Fruit fly (Drosophila melanogaster) whole organism, pupa: ENCODE measurements around the gene RpL13A.

Experiments used
- CG10348 ChIP-seq: fragments of 200-800 bp; sonication (Bioruptor generic); IDR thresholded peaks from 2 replicates; pipeline ENCODE4 v1.3.6; 2022; ENCODE audit warnings: missing biosample characterization, missing genetic modification characterization
- CG14655 ChIP-seq: fragments of 200-800 bp; sonication (Bioruptor generic); optimal IDR thresholded peaks from 3 replicates; lab custom pipeline; 2017; ENCODE audit warnings: mild to moderate bottlenecking, missing biosample characterization, missing genetic modification reagents, missing genetic modification characterization
- CG4496 ChIP-seq: fragments of 200-800 bp; sonication (Bioruptor generic); IDR thresholded peaks from 3 replicates; pipeline ENCODE4 v1.3.6; 2022; ENCODE audit warnings: missing biosample characterization, missing genetic modification characterization
- CG9948 ChIP-seq: fragments of 200-800 bp; sonication (Bioruptor generic); optimal IDR thresholded peaks from 2 replicates; lab custom pipeline; 2018; ENCODE audit warnings: missing biosample characterization, mild to moderate bottlenecking, missing genetic modification characterization, moderate library complexity
- Pif1A ChIP-seq: fragments of 200-800 bp; sonication (Bioruptor generic); optimal IDR thresholded peaks from 3 replicates; lab custom pipeline; 2016; ENCODE audit warnings: missing biosample characterization, missing genetic modification characterization
- Pif1B ChIP-seq: fragments of 200-800 bp; sonication (Bioruptor generic); optimal IDR thresholded peaks from 3 replicates; lab custom pipeline; 2016; ENCODE audit warnings: missing biosample characterization, missing genetic modification characterization

DNA sequence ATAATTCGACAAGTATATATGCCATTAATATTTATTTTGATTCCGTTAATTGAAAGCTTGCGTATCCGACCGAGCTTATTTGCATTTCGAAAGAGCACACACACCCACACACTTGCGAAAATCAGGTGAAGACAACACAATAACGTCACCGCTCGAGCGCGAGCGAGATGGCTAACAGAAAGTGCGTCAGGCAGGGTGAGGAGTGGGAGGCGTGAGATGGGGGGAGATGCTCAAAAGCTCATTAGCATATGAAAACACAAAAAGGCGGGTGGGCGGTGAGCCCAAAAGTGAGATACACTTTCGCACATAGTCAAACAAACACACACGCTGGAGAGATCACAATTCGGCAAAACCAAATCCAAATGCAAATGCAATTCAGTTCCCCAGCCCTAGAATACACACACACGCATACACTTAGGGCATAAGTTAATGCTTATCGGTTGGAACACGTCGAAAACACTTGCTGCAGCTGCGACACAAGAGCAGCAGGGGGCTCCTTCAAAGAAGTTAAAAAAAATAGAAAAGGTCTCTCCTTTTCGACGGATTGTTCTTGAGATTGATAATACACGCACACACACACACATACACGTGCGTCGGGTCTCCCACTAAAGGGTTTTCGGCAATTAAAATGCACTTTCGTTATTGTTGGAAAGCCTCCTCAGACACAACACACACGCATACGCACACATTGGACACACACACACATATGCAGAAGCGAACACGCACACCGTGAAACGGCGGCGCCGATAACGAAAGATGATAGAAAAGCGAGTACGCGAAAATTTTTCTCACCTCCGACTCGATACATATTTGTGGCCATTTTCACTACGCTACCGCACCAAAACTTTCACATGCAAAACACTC lies 23.7 kb downstream of the RpL13A start:
- TF ChIP-seq CG14655 (GFP tag; lab: Kevin White, UChicago) (no peak), CG4496 (GFP tag; lab: Robert Waterston, UW) (0 out of 3 replicates have a peak, but pooled peaks have one; percentile 21), Pif1B (GFP tag; lab: Kevin White, UChicago) (no peak), CG9948 (tag; lab: Kevin White, UChicago) (no peak), Pif1A (GFP tag; lab: Kevin White, UChicago) (no peak), CG10348 (GFP tag; lab: Robert Waterston, UW) (no peak)
